Fruit fly (Drosophila melanogaster) whole organism, prepupa: ENCODE measurements around the gene Cyp4c3.

Experiments used
- CG10669 ChIP-seq: fragments of 200-800 bp; sonication (Bioruptor generic); optimal IDR thresholded peaks from 3 replicates; lab custom pipeline; 2018; ENCODE audit warnings: missing biosample characterization, mild to moderate bottlenecking, missing genetic modification characterization, moderate library complexity
- CG11294 ChIP-seq: fragments of 200-800 bp; sonication (Bioruptor generic); IDR thresholded peaks from 2 replicates; pipeline ENCODE4 v1.3.6; 2022; ENCODE audit warnings: missing biosample characterization, missing genetic modification characterization
- CG15336 ChIP-seq: fragments of 200-800 bp; sonication (Bioruptor generic); IDR thresholded peaks from 2 replicates; pipeline ENCODE4 v1.3.6; 2022; ENCODE audit warnings: missing biosample characterization, missing genetic modification characterization
- CG1621 ChIP-seq: fragments of 200-800 bp; sonication (Bioruptor generic); optimal IDR thresholded peaks from 3 replicates; lab custom pipeline; 2018; ENCODE audit warnings: missing biosample characterization, mild to moderate bottlenecking, missing genetic modification characterization
- CG31627 ChIP-seq: fragments of 200-800 bp; sonication (Bioruptor generic); optimal IDR thresholded peaks from 3 replicates; lab custom pipeline; 2016; ENCODE audit warnings: missing biosample characterization, missing genetic modification characterization
- CG32006 ChIP-seq: fragments of 200-800 bp; sonication (Bioruptor generic); optimal IDR thresholded peaks from 3 replicates; lab custom pipeline; 2017; ENCODE audit warnings: missing biosample characterization, mild to moderate bottlenecking, missing genetic modification characterization
- CG3919 ChIP-seq: fragments of 200-800 bp; sonication (Bioruptor generic); optimal IDR thresholded peaks from 3 replicates; lab custom pipeline; 2016; ENCODE audit warnings: missing biosample characterization, missing genetic modification characterization
- CG4318 ChIP-seq: fragments of 200-800 bp; sonication (Bioruptor generic); optimal IDR thresholded peaks from 3 replicates; lab custom pipeline; 2017; ENCODE audit warnings: missing biosample characterization, mild to moderate bottlenecking, missing genetic modification characterization
- CG6163 ChIP-seq: fragments of 200-800 bp; sonication (Bioruptor generic); IDR thresholded peaks from 3 replicates; pipeline ENCODE4 v1.3.6; 2022; ENCODE audit warnings: missing biosample characterization, missing genetic modification characterization
- CG6276 ChIP-seq: fragments of 200-800 bp; sonication (Bioruptor generic); optimal IDR thresholded peaks from 2 replicates; lab custom pipeline; 2017; ENCODE audit warnings: missing biosample characterization, mild to moderate bottlenecking, missing genetic modification characterization
- CG7368 ChIP-seq: fragments of 200-800 bp; sonication (Bioruptor generic); optimal IDR thresholded peaks from 3 replicates; lab custom pipeline; 2016; ENCODE audit warnings: missing biosample characterization, missing genetic modification characterization
- CG8119 ChIP-seq: fragments of 200-800 bp; sonication (Bioruptor generic); IDR thresholded peaks from 3 replicates; pipeline ENCODE4 v1.3.6; 2022; ENCODE audit warnings: missing biosample characterization, missing genetic modification characterization
- CG8632 ChIP-seq: fragments of 200-800 bp; sonication (Bioruptor generic); optimal IDR thresholded peaks from 3 replicates; lab custom pipeline; 2016; ENCODE audit warnings: missing biosample characterization, missing genetic modification characterization
- Eip75B ChIP-seq: fragments of 200-800 bp; sonication (Bioruptor generic); optimal IDR thresholded peaks from 3 replicates; lab custom pipeline; 2016; ENCODE audit warnings: missing biosample characterization, missing genetic modification characterization
- Eip78C ChIP-seq: fragments of 200-800 bp; sonication (Bioruptor generic); peaks from one replicate; lab custom pipeline; 2016; ENCODE audit warnings: missing biosample characterization, missing genetic modification characterization
- Ets96B ChIP-seq: fragments of 200-800 bp; optimal IDR thresholded peaks from 2 replicates; lab custom pipeline; 2019; ENCODE audit warnings: missing biosample characterization, mild to moderate bottlenecking, missing genetic modification characterization, moderate library complexity
- Gug ChIP-seq: fragments of 200-800 bp; sonication (Bioruptor generic); IDR thresholded peaks from 2 replicates; pipeline ENCODE4 v1.3.6; 2022; ENCODE audit warnings: missing biosample characterization, missing genetic modification characterization
- Hr39 ChIP-seq: fragments of 200-800 bp; sonication (Bioruptor generic); optimal IDR thresholded peaks from 2 replicates; lab custom pipeline; 2016; ENCODE audit warnings: missing biosample characterization, missing genetic modification characterization
- Hr4 ChIP-seq: fragments of 200-800 bp; sonication (Bioruptor generic); optimal IDR thresholded peaks from 3 replicates; lab custom pipeline; 2016; ENCODE audit warnings: missing biosample characterization, missing genetic modification characterization
- Lpt ChIP-seq: fragments of 200-800 bp; sonication (Bioruptor generic); optimal IDR thresholded peaks from 3 replicates; lab custom pipeline; 2016; ENCODE audit warnings: missing biosample characterization, missing genetic modification characterization
- Met ChIP-seq: fragments of 200-800 bp; sonication (Bioruptor generic); optimal IDR thresholded peaks from 3 replicates; lab custom pipeline; 2016; ENCODE audit warnings: missing biosample characterization, missing genetic modification characterization
- OdsH ChIP-seq: fragments of 200-800 bp; sonication (Bioruptor generic); optimal IDR thresholded peaks from 3 replicates; lab custom pipeline; 2016; ENCODE audit warnings: missing biosample characterization, missing genetic modification characterization
- Smox ChIP-seq: fragments of 200-800 bp; sonication (Bioruptor generic); optimal IDR thresholded peaks from 3 replicates; lab custom pipeline; 2016; ENCODE audit warnings: missing biosample characterization, missing genetic modification characterization
- Sox14 ChIP-seq: fragments of 200-800 bp; sonication (Bioruptor generic); optimal IDR thresholded peaks from 3 replicates; lab custom pipeline; 2016; ENCODE audit warnings: missing biosample characterization, missing genetic modification characterization
- achi ChIP-seq: fragments of 200-800 bp; sonication (Bioruptor generic); optimal IDR thresholded peaks from 3 replicates; lab custom pipeline; 2016; ENCODE audit warnings: missing biosample characterization, missing genetic modification characterization
- dac ChIP-seq: fragments of 200-800 bp; sonication (Bioruptor generic); optimal IDR thresholded peaks from 2 replicates; lab custom pipeline; 2017; ENCODE audit warnings: missing biosample characterization, mild to moderate bottlenecking, missing genetic modification characterization
- dsx ChIP-seq: fragments of 200-800 bp; optimal IDR thresholded peaks from 3 replicates; lab custom pipeline; 2019; ENCODE audit warnings: missing biosample characterization, mild to moderate bottlenecking, missing genetic modification characterization, moderate library complexity; ENCODE audit not compliant: poor library complexity, severe bottlenecking
- eg ChIP-seq: fragments of 200-800 bp; sonication (Bioruptor generic); IDR thresholded peaks from 3 replicates; pipeline ENCODE4 v1.3.6; 2022; ENCODE audit warnings: missing biosample characterization, missing genetic modification characterization
- esn ChIP-seq: fragments of 200-800 bp; sonication (Bioruptor generic); optimal IDR thresholded peaks from 2 replicates; lab custom pipeline; 2016; ENCODE audit warnings: missing biosample characterization, mild to moderate bottlenecking, missing genetic modification characterization, moderate library complexity
- fd85E ChIP-seq: fragments of 200-800 bp; sonication (Bioruptor generic); optimal IDR thresholded peaks from 3 replicates; lab custom pipeline; 2016; ENCODE audit warnings: missing biosample characterization, missing genetic modification characterization
- lz ChIP-seq: fragments of 200-800 bp; sonication (Bioruptor generic); optimal IDR thresholded peaks from 3 replicates; lab custom pipeline; 2016; ENCODE audit warnings: missing biosample characterization, missing genetic modification characterization
- net ChIP-seq: fragments of 200-800 bp; sonication (Bioruptor generic); optimal IDR thresholded peaks from 3 replicates; lab custom pipeline; 2016; ENCODE audit warnings: missing biosample characterization, missing genetic modification characterization
- pdm3 ChIP-seq: fragments of 200-800 bp; sonication (Bioruptor generic); optimal IDR thresholded peaks from 3 replicates; lab custom pipeline; 2016; ENCODE audit warnings: missing biosample characterization, missing genetic modification characterization
- salr ChIP-seq, 2 experiments: fragments of 200-800 bp; sonication (Bioruptor generic); optimal IDR thresholded peaks; 3 replicates each; lab custom pipeline; 2016 to 2018; ENCODE audit warnings: missing biosample characterization in 2 of 2, missing genetic modification characterization in 2 of 2, mild to moderate bottlenecking in 1 of 2
- ss ChIP-seq, 2 experiments: fragments of 200-800 bp; sonication (Bioruptor generic); optimal IDR thresholded peaks; 2 replicates in 1 of 2; 3 replicates in 1 of 2; lab custom pipeline; 2017 to 2018; ENCODE audit warnings: mild to moderate bottlenecking in 2 of 2, missing biosample characterization in 2 of 2, missing genetic modification characterization in 2 of 2, moderate library complexity in 1 of 2
- svp ChIP-seq: fragments of 200-800 bp; sonication (Bioruptor generic); peaks from one replicate; lab custom pipeline; 2016; ENCODE audit warnings: missing biosample characterization, missing genetic modification characterization
- topi ChIP-seq: fragments of 200-800 bp; sonication (Bioruptor generic); optimal IDR thresholded peaks from 3 replicates; lab custom pipeline; 2016; ENCODE audit warnings: missing biosample characterization, missing genetic modification characterization

Gene Cyp4c3

dm6 chr3R:30870317-30870878, 23.4 kb upstream of the Cyp4c3 start:
- TF ChIP-seq salr (GFP tag; optimal IDR thresholded peaks at IDR 0.05; lab: Kevin White, UChicago) (no peak), Eip78C (GFP tag; lab: Kevin White, UChicago) (peak; percentile 54)

- TF ChIP-seq CG6276 (GFP tag; lab: Kevin White, UChicago) (peak; percentile 59), Sox14 (GFP tag; lab: Kevin White, UChicago) (peak; percentile 9), CG32006 (peak; percentile 73), dac (no peak), Eip78C (GFP tag; lab: Kevin White, UChicago) (peak; percentile 68), Hr4 (GFP tag; lab: Kevin White, UChicago) (peak; percentile 75), svp (peak; percentile 25), Met (GFP tag; lab: Kevin White, UChicago) (no peak), CG8119 (GFP tag; lab: Robert Waterston, UW) (peak; percentile 64; the same call in 2 of the 3 replicates), achi (GFP tag; lab: Kevin White, UChicago) (no peak), OdsH (GFP tag; lab: Kevin White, UChicago) (no peak), Lpt (GFP tag; lab: Kevin White, UChicago) (peak; percentile 44), CG4318 (GFP tag; lab: Kevin White, UChicago) (peak; percentile 48), CG8632 (GFP tag; lab: Kevin White, UChicago) (no peak), CG15336 (GFP tag; lab: Robert Waterston, UW) (peak; percentile 34; the same call in 1 of the 2 replicates), CG6163 (GFP tag; lab: Robert Waterston, UW) (peak; percentile 24; the same call in 1 of the 3 replicates)
- TF ChIP-seq, all 60 proteins: peak for 11
Observed at dm6 chr3R:30872301-30873044, 21.4 kb upstream of the Cyp4c3 start, which contains the start of gene CG15545. CG15545 (minus strand) TSS chr3R:30872351.

dm6 chr3R:30874679-30875078, 19.2 kb upstream of the Cyp4c3 start:
- TF ChIP-seq CG11294, result 0 out of 2 replicates have a peak, but pooled peaks have one; percentile 9
- TF ChIP-seq CG32006, result peak; percentile 45
- no peak; the same call in 1 of the 2 replicates for TF ChIP-seq Gug
- TF ChIP-seq ss (GFP tag; optimal IDR thresholded peaks at IDR 0.05; lab: Kevin White, UChicago), result peak in 1 of 2 experiments; percentile 59
- TF ChIP-seq CG6163 (GFP tag; lab: Robert Waterston, UW), result peak; percentile 60; the same call in 2 of the 3 replicates
- TF ChIP-seq Eip75B, result peak; percentile 7
- TF ChIP-seq Hr4 (GFP tag; lab: Kevin White, UChicago), result peak; percentile 55
- TF ChIP-seq CG3919 (GFP tag; lab: Kevin White, UChicago), result peak; percentile 49
- TF ChIP-seq Lpt (GFP tag; lab: Kevin White, UChicago), result peak; percentile 13
- TF ChIP-seq Eip78C (GFP tag; lab: Kevin White, UChicago), result peak; percentile 61
- no peak for TF ChIP-seq OdsH (GFP tag; lab: Kevin White, UChicago)
- TF ChIP-seq CG10669 (GFP tag; lab: Kevin White, UChicago), result peak; percentile 1
- TF ChIP-seq fd85E (GFP tag; lab: Kevin White, UChicago), result no peak
- TF ChIP-seq pdm3 (GFP tag; lab: Kevin White, UChicago), result peak; percentile 13
- no peak for TF ChIP-seq svp
- TF ChIP-seq eg (GFP tag; lab: Robert Waterston, UW), result peak; percentile 60; the same call in 1 of the 3 replicates
- TF ChIP-seq CG15336 (GFP tag; lab: Robert Waterston, UW), result 0 out of 2 replicates have a peak, but pooled peaks have one; percentile 34
- no peak for TF ChIP-seq dsx
- TF ChIP-seq CG8119 (GFP tag; lab: Robert Waterston, UW), result 0 out of 3 replicates have a peak, but pooled peaks have one; percentile 44

dm6 chr3R:30876136-30876683, 17.6 kb upstream of the Cyp4c3 start, which contains the start of gene CG15546:
CG15546 (minus strand) TSS chr3R:30876186.
- peak; percentile 2 for TF ChIP-seq esn
- TF ChIP-seq Ets96B (tag; lab: Kevin White, UChicago), result no peak
- peak; percentile 21 for TF ChIP-seq topi
- TF ChIP-seq Eip78C (GFP tag; lab: Kevin White, UChicago), result peak; percentile 44
- TF ChIP-seq Met (GFP tag; lab: Kevin White, UChicago), result no peak
- peak; percentile 34 for TF ChIP-seq svp
- peak; percentile 82 for TF ChIP-seq eg (GFP tag; lab: Robert Waterston, UW)
- TF ChIP-seq Hr39, result peak; percentile 28
- peak; percentile 24 for TF ChIP-seq OdsH (GFP tag; lab: Kevin White, UChicago)
- peak; percentile 2 for TF ChIP-seq CG3919 (GFP tag; lab: Kevin White, UChicago)
- no peak for TF ChIP-seq CG7368 (GFP tag; lab: Kevin White, UChicago)
- TF ChIP-seq CG6276 (GFP tag; lab: Kevin White, UChicago), result no peak
- peak; percentile 18 for TF ChIP-seq net (GFP tag; lab: Kevin White, UChicago)
- TF ChIP-seq CG15336 (GFP tag; lab: Robert Waterston, UW), result peak; percentile 73
- no peak for TF ChIP-seq Lpt (GFP tag; lab: Kevin White, UChicago)
- no peak for TF ChIP-seq CG4318 (GFP tag; lab: Kevin White, UChicago)
- peak; percentile 71; the same call in 2 of the 3 replicates for TF ChIP-seq CG6163 (GFP tag; lab: Robert Waterston, UW)
- no peak for TF ChIP-seq achi (GFP tag; lab: Kevin White, UChicago)
- no peak for TF ChIP-seq CG1621 (tag; lab: Kevin White, UChicago)
- TF ChIP-seq CG11294, result peak; percentile 75; the same call in 1 of the 2 replicates
- peak; percentile 37 for TF ChIP-seq CG31627
- TF ChIP-seq Smox (GFP tag; lab: Kevin White, UChicago), result peak; percentile 10
- peak; percentile 53 for TF ChIP-seq CG8119 (GFP tag; lab: Robert Waterston, UW)
- peak; percentile 26 for TF ChIP-seq pdm3 (GFP tag; lab: Kevin White, UChicago)
- TF ChIP-seq lz, result peak; percentile 0
- peak; percentile 42 for TF ChIP-seq CG32006
- peak; percentile 50; the same call in 1 of the 2 replicates for TF ChIP-seq Gug
